Worm (Caenorhabditis elegans) whole organism, L2 larva: Measurements from ENCODE around the gene pqn-63.

Experiments used
- ZK546.5 ChIP-seq: sonication (generic microtip); optimal IDR thresholded peaks from 2 replicates; lab custom pipeline; 2017; ENCODE audit warnings: missing biosample characterization, missing genetic modification characterization
- ama-1 ChIP-seq: fragments of 150-350 bp; optimal IDR thresholded peaks from 2 replicates; lab custom pipeline; 2018; ENCODE audit warnings: inconsistent platforms
- ceh-16 ChIP-seq: fragments of 150-350 bp; optimal IDR thresholded peaks from 2 replicates; lab custom pipeline; 2014; ENCODE audit warnings: missing biosample characterization, missing genetic modification characterization
- dmd-4 ChIP-seq: sonication (generic microtip); optimal IDR thresholded peaks from 2 replicates; lab custom pipeline; 2017; ENCODE audit warnings: missing biosample characterization, missing genetic modification characterization
- egl-27 ChIP-seq: sonication (generic microtip); optimal IDR thresholded peaks from 3 replicates; lab custom pipeline; 2017; ENCODE audit warnings: missing biosample characterization, missing genetic modification reagents, missing genetic modification characterization
- elt-1 ChIP-seq: fragments of 150-350 bp; optimal IDR thresholded peaks from 2 replicates; lab custom pipeline; 2014; ENCODE audit warnings: missing biosample characterization, missing genetic modification characterization
- fos-1 ChIP-seq: fragments of 150-350 bp; optimal IDR thresholded peaks from 2 replicates; lab custom pipeline; 2014; ENCODE audit warnings: missing biosample characterization, missing genetic modification characterization
- lin-11 ChIP-seq: fragments of 150-350 bp; sonication (generic microtip); optimal IDR thresholded peaks from 2 replicates; lab custom pipeline; 2014; ENCODE audit warnings: missing biosample characterization, missing genetic modification characterization, inconsistent platforms, mixed read lengths
- mab-5 ChIP-seq: fragments of 150-350 bp; optimal IDR thresholded peaks from 2 replicates; lab custom pipeline; 2014; ENCODE audit warnings: missing biosample characterization, missing genetic modification characterization
- mdl-1 ChIP-seq, 2 experiments: fragments of 150-350 bp in 1 of 2; sonication (generic microtip) in 1 of 2; optimal IDR thresholded peaks; 2 replicates each; lab custom pipeline; 2017; ENCODE audit warnings: missing biosample characterization in 2 of 2, missing genetic modification characterization in 2 of 2
- nhr-129 ChIP-seq: fragments of 150-350 bp; optimal IDR thresholded peaks from 2 replicates; lab custom pipeline; 2014; ENCODE audit warnings: missing biosample characterization, missing genetic modification characterization
- nhr-237 ChIP-seq: fragments of 150-350 bp; optimal IDR thresholded peaks from 2 replicates; lab custom pipeline; 2014; ENCODE audit warnings: missing biosample characterization, missing genetic modification characterization
- skn-1 ChIP-seq: sonication (generic microtip); optimal IDR thresholded peaks from 2 replicates; lab custom pipeline; 2017; ENCODE audit warnings: missing biosample characterization, missing genetic modification characterization
- snpc-4 ChIP-seq: fragments of 150-350 bp; optimal IDR thresholded peaks from 2 replicates; lab custom pipeline; 2014; ENCODE audit warnings: missing biosample characterization, missing genetic modification characterization
- unc-55 ChIP-seq: fragments of 150-350 bp; sonication (generic microtip); optimal IDR thresholded peaks from 3 replicates; lab custom pipeline; 2014; ENCODE audit warnings: missing biosample characterization, missing genetic modification reagents, missing genetic modification characterization
- zag-1 ChIP-seq: fragments of 150-350 bp; optimal IDR thresholded peaks from 2 replicates; lab custom pipeline; 2014; ENCODE audit warnings: missing biosample characterization, missing genetic modification characterization

Gene pqn-63

ce11 chrV:9666394-9666793 is 50.6 kb downstream of the pqn-63 start, which contains the start of gene ZK287.1:
Gene ZK287.1, plus strand, starts transcription at chrV:9666694.
- no peak for TF ChIP-seq fos-1 (tag; lab: Kevin White, UChicago)
- no peak for TF ChIP-seq lin-11 (tag; lab: Kevin White, UChicago)
- peak; percentile 29 for TF ChIP-seq egl-27
- peak; percentile 28 for TF ChIP-seq zag-1 (tag; lab: Kevin White, UChicago)
- TF ChIP-seq elt-1 (tag; lab: Kevin White, UChicago) = no peak
- no peak for TF ChIP-seq snpc-4 (tag; lab: Kevin White, UChicago)
- peak; percentile 35 for TF ChIP-seq unc-55
- no peak for TF ChIP-seq nhr-237 (tag; lab: Kevin White, UChicago)
- TF ChIP-seq skn-1 (tag; lab: Kevin White, UChicago) = no peak
- no peak for TF ChIP-seq ZK546.5
- TF ChIP-seq dmd-4 (tag; lab: Kevin White, UChicago) = no peak
- TF ChIP-seq mab-5 (tag; lab: Kevin White, UChicago) = no peak
- no peak for TF ChIP-seq ceh-16 (tag; lab: Kevin White, UChicago)
- no peak for TF ChIP-seq nhr-129 (tag; lab: Kevin White, UChicago)
- TF ChIP-seq ama-1 (lab: Kevin White, UChicago) = no peak
- no peak for TF ChIP-seq mdl-1 (tag; optimal IDR thresholded peaks at IDR 0.05; lab: Kevin White, UChicago)
